Worm (Caenorhabditis elegans) whole organism, late embryonic: ENCODE measurements around the gene unc-9.

Experiments
- C08G9.2 ChIP-seq: sonication (generic microtip); optimal IDR thresholded peaks from 2 replicates; lab custom pipeline; 2016; ENCODE audit warnings: mild to moderate bottlenecking, missing genetic modification characterization, moderate library complexity, missing compliant biosample characterization
- K09A11.1 ChIP-seq: sonication (generic microtip); optimal IDR thresholded peaks from 2 replicates; lab custom pipeline; 2017; ENCODE audit warnings: antibody characterized with exemption, mild to moderate bottlenecking, missing genetic modification characterization, missing compliant biosample characterization; ENCODE audit not compliant: insufficient read depth
- T23F11.4 ChIP-seq: fragments of 200-800 bp; sonication (Bioruptor generic); optimal IDR thresholded peaks from 2 replicates; lab custom pipeline; 2018; ENCODE audit warnings: mild to moderate bottlenecking, missing genetic modification characterization, missing compliant biosample characterization
- ama-1 ChIP-seq: fragments of 150-350 bp; optimal IDR thresholded peaks from 2 replicates; lab custom pipeline; 2014
- ceh-14 ChIP-seq: sonication (generic microtip); optimal IDR thresholded peaks from 2 replicates; lab custom pipeline; 2016; ENCODE audit warnings: missing genotype, missing genetic modification characterization, missing compliant biosample characterization
- ceh-18 ChIP-seq: sonication (generic microtip); optimal IDR thresholded peaks from 2 replicates; lab custom pipeline; 2016; ENCODE audit warnings: missing genetic modification characterization, missing compliant biosample characterization
- ceh-19 ChIP-seq: fragments of 200-800 bp; sonication (Bioruptor generic); optimal IDR thresholded peaks from 2 replicates; lab custom pipeline; 2018; ENCODE audit warnings: mild to moderate bottlenecking, missing genetic modification characterization, missing compliant biosample characterization
- ceh-2 ChIP-seq: sonication (generic microtip); optimal IDR thresholded peaks from 2 replicates; lab custom pipeline; 2016; ENCODE audit warnings: missing genotype, missing genetic modification characterization, missing compliant biosample characterization
- ceh-24 ChIP-seq: sonication (generic microtip); optimal IDR thresholded peaks from 2 replicates; lab custom pipeline; 2016; ENCODE audit warnings: mild to moderate bottlenecking, missing genetic modification characterization, missing compliant biosample characterization
- ceh-34 ChIP-seq: sonication (generic microtip); optimal IDR thresholded peaks from 2 replicates; lab custom pipeline; 2016; ENCODE audit warnings: mild to moderate bottlenecking, missing genetic modification characterization, missing compliant biosample characterization
- ceh-45 ChIP-seq: fragments of 200-800 bp; sonication (Bioruptor generic); IDR thresholded peaks from 2 replicates; pipeline ENCODE4 v1.3.6; 2022; ENCODE audit warnings: missing genetic modification reagents, missing genetic modification characterization, missing compliant biosample characterization
- ceh-48 ChIP-seq: sonication (generic microtip); optimal IDR thresholded peaks from 2 replicates; lab custom pipeline; 2016; ENCODE audit warnings: missing genetic modification characterization, inconsistent platforms, missing compliant biosample characterization
- ceh-9 ChIP-seq: sonication (generic microtip); optimal IDR thresholded peaks from 2 replicates; lab custom pipeline; 2016; ENCODE audit warnings: mild to moderate bottlenecking, missing genetic modification characterization, inconsistent platforms, missing compliant biosample characterization
- dmd-4 ChIP-seq: sonication (generic microtip); optimal IDR thresholded peaks from 2 replicates; lab custom pipeline; 2016; ENCODE audit warnings: borderline replicate concordance, missing genetic modification characterization, missing compliant biosample characterization
- dve-1 ChIP-seq: sonication (generic microtip); optimal IDR thresholded peaks from 2 replicates; lab custom pipeline; 2017; ENCODE audit warnings: antibody characterized with exemption, mild to moderate bottlenecking, missing genetic modification characterization, missing compliant biosample characterization
- elt-4 ChIP-seq: sonication (generic microtip); optimal IDR thresholded peaks from 2 replicates; lab custom pipeline; 2016; ENCODE audit warnings: missing genetic modification characterization, missing compliant biosample characterization
- ets-4 ChIP-seq: sonication (generic microtip); optimal IDR thresholded peaks from 2 replicates; lab custom pipeline; 2016; ENCODE audit warnings: missing genetic modification characterization, missing compliant biosample characterization
- fkh-10 ChIP-seq: fragments of 150-350 bp; optimal IDR thresholded peaks from 2 replicates; lab custom pipeline; 2014; ENCODE audit warnings: missing biosample characterization, missing genetic modification reagents, missing genetic modification characterization
- fkh-6 ChIP-seq: sonication (generic microtip); optimal IDR thresholded peaks from 2 replicates; lab custom pipeline; 2016; ENCODE audit warnings: missing genetic modification characterization, missing compliant biosample characterization
- gmeb-2 ChIP-seq: sonication (generic microtip); optimal IDR thresholded peaks from 2 replicates; lab custom pipeline; 2016; ENCODE audit warnings: missing genetic modification characterization, inconsistent platforms, missing compliant biosample characterization
- hlh-13 ChIP-seq: fragments of 200-800 bp; sonication (Bioruptor generic); optimal IDR thresholded peaks from 2 replicates; lab custom pipeline; 2018; ENCODE audit warnings: mild to moderate bottlenecking, missing genetic modification characterization, missing compliant biosample characterization
- hlh-6 ChIP-seq: sonication (generic microtip); optimal IDR thresholded peaks from 2 replicates; lab custom pipeline; 2016; ENCODE audit warnings: missing genotype, missing genetic modification characterization, missing compliant biosample characterization
- lim-6 ChIP-seq: sonication (generic microtip); optimal IDR thresholded peaks from 2 replicates; lab custom pipeline; 2016; ENCODE audit warnings: missing genetic modification characterization, missing compliant biosample characterization
- madf-2 ChIP-seq: sonication (generic microtip); optimal IDR thresholded peaks from 2 replicates; lab custom pipeline; 2017; ENCODE audit warnings: missing genetic modification characterization, missing compliant biosample characterization
- nfya-1 ChIP-seq: sonication (generic microtip); optimal IDR thresholded peaks from 2 replicates; lab custom pipeline; 2017; ENCODE audit warnings: missing genetic modification characterization, mild to moderate bottlenecking, missing compliant biosample characterization, antibody characterized with exemption, moderate library complexity
- nhr-11 ChIP-seq: fragments of 150-350 bp; optimal IDR thresholded peaks from 2 replicates; lab custom pipeline; 2014; ENCODE audit warnings: missing biosample characterization, missing genetic modification characterization
- npax-4 ChIP-seq: sonication (generic microtip); optimal IDR thresholded peaks from 2 replicates; lab custom pipeline; 2016; ENCODE audit warnings: missing genetic modification characterization, missing compliant biosample characterization
- pag-3 ChIP-seq: sonication (generic microtip); optimal IDR thresholded peaks from 2 replicates; lab custom pipeline; 2016; ENCODE audit warnings: missing compliant biosample characterization, missing genetic modification characterization, borderline replicate concordance
- pat-9 ChIP-seq: fragments of 200-800 bp; sonication (Bioruptor generic); optimal IDR thresholded peaks from 2 replicates; lab custom pipeline; 2018; ENCODE audit warnings: mild to moderate bottlenecking, missing genetic modification characterization, moderate library complexity, missing compliant biosample characterization
- pax-1 ChIP-seq: fragments of 150-350 bp; optimal IDR thresholded peaks from 2 replicates; lab custom pipeline; 2014; ENCODE audit warnings: missing biosample characterization, missing genetic modification characterization
- pha-2 ChIP-seq: sonication (generic microtip); optimal IDR thresholded peaks from 2 replicates; lab custom pipeline; 2017; ENCODE audit warnings: mild to moderate bottlenecking, missing genetic modification characterization, missing compliant biosample characterization
- pros-1 ChIP-seq: fragments of 150-350 bp; optimal IDR thresholded peaks from 2 replicates; lab custom pipeline; 2014; ENCODE audit warnings: missing biosample characterization, missing genetic modification reagents, missing genetic modification characterization
- ref-2 ChIP-seq: sonication (generic microtip); optimal IDR thresholded peaks from 2 replicates; lab custom pipeline; 2016; ENCODE audit warnings: missing genetic modification characterization, missing compliant biosample characterization
- rnt-1 ChIP-seq: sonication (generic microtip); optimal IDR thresholded peaks from 2 replicates; lab custom pipeline; 2016; ENCODE audit warnings: missing genetic modification characterization, missing compliant biosample characterization
- sox-2 ChIP-seq: fragments of 200-800 bp; sonication (Bioruptor generic); IDR thresholded peaks from 2 replicates; pipeline ENCODE4 v1.3.6; 2022; ENCODE audit warnings: missing genetic modification reagents, missing genetic modification characterization, missing compliant biosample characterization
- sox-4 ChIP-seq: sonication (generic microtip); optimal IDR thresholded peaks from 2 replicates; lab custom pipeline; 2017; ENCODE audit warnings: mild to moderate bottlenecking, missing genetic modification characterization, inconsistent platforms, missing compliant biosample characterization
- tbx-2 ChIP-seq: sonication (generic microtip); optimal IDR thresholded peaks from 2 replicates; lab custom pipeline; 2016; ENCODE audit warnings: missing genetic modification characterization, missing compliant biosample characterization
- ttx-3 ChIP-seq: sonication (generic microtip); optimal IDR thresholded peaks from 2 replicates; lab custom pipeline; 2016; ENCODE audit warnings: missing genetic modification reagents, missing genetic modification characterization, missing compliant biosample characterization
- unc-3 ChIP-seq, 2 experiments: fragments of 200-800 bp in 1 of 2; sonication (Bioruptor generic) in 1 of 2; sonication (generic microtip) in 1 of 2; conservative IDR thresholded peaks in 1 of 2; optimal IDR thresholded peaks in 1 of 2; 2 replicates each; pipeline versions ENCODE4 v1.3.6 to Lab custom; 2016 to 2022; ENCODE audit warnings: missing compliant biosample characterization in 2 of 2, missing genetic modification characterization in 2 of 2, missing genetic modification reagents in 1 of 2
- unc-42 ChIP-seq: sonication (generic microtip); optimal IDR thresholded peaks from 2 replicates; lab custom pipeline; 2016; ENCODE audit warnings: missing genotype, missing genetic modification characterization, missing compliant biosample characterization
- unc-55 ChIP-seq: sonication (generic microtip); optimal IDR thresholded peaks from 2 replicates; lab custom pipeline; 2017; ENCODE audit warnings: missing biosample characterization, missing genetic modification reagents, missing genetic modification characterization

Gene unc-9

DNA sequence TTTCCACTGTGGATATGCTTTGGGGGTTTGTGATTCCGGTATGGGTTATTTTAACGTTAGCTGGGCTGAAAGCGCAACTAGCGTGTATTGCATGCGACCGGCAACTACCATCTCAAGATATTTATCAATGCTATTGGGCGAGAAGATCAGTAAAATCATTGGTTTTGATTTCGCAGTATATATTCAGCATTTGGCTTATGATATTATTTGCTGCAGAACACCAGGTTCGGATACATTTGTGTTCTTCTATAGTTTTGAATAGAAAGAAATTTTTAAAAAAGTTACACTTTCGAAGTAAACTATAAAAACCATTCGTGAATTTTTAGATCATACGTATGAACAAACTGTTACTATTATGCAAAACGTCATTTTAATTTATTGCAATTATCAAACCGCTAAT lies 16.4 kb downstream of the unc-9 start:
- TF ChIP-seq ceh-9 (tag; lab: Kevin White, UChicago) (no peak), madf-2 (tag; lab: Kevin White, UChicago) (no peak), pat-9 (tag; lab: Kevin White, UChicago) (no peak), lim-6 (tag; lab: Kevin White, UChicago) (no peak), ceh-24 (tag; lab: Kevin White, UChicago) (no peak)

DNA sequence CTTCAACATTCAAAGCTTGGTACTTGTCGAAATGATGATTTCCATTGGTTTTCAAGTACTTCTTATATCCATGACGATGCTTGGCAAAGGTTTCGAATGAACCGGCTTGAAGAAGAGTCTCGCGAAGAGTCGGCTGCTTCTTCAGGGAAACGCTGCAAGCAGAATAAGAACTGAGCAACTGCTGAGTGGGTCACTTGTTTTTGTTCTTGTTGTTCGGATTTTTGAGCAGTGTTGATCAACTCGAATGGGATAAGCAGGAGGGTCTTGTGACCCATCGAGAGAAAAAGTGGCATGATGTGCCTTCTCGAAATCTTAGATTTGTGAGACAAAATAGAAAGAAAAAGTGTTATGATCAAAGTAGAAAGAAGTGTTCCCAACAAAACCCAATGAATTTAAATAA lies 19.0 kb downstream of the unc-9 start:
- TF ChIP-seq gmeb-2 (no peak), dve-1 (no peak), hlh-13 (GFP tag; lab: Kevin White, UChicago) (no peak), ceh-18 (tag; lab: Kevin White, UChicago) (no peak), ceh-19 (no peak)
- TF ChIP-seq, all 69 proteins: peak for 0

DNA sequence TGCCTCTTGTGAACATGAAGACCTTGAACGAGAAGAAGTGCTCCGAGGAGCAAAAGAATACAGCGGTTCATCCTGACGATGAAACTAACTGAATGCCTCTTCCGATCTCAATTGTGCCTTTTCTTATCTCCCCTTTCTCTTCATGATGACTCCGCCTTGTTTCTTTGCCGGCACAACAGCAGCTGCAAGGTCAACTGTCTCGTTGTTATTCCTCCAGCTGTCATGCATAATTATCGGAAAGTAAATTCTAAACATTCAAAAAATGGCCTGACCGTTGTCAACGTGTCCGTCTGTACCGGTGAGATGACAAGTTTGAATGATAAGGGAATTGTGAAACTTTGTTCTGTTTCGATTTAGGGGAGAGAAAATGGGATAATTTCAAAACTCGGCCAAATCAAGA lies 19.8 kb downstream of the unc-9 start, which contains the start of gene asp-4:
asp-4 (minus strand) TSS at position 106 of the 400 bp plus-strand sequence.
- no peak for TF ChIP-seq ceh-14
- TF ChIP-seq hlh-13 (GFP tag; lab: Kevin White, UChicago) = no peak
- TF ChIP-seq fkh-6 (tag; lab: Kevin White, UChicago) = no peak
- no peak for TF ChIP-seq lim-6 (tag; lab: Kevin White, UChicago)
- no peak for TF ChIP-seq ama-1 (lab: Kevin White, UChicago)
- TF ChIP-seq npax-4 (tag; lab: Kevin White, UChicago) = no peak
- no peak for TF ChIP-seq ref-2 (tag; lab: Kevin White, UChicago)
- no peak for TF ChIP-seq unc-42 (tag; lab: Kevin White, UChicago)
- TF ChIP-seq ceh-45 (GFP tag; lab: Robert Waterston, UW) = no peak
- TF ChIP-seq K09A11.1 (tag; lab: Kevin White, UChicago) = no peak
- no peak for TF ChIP-seq pha-2 (tag; lab: Kevin White, UChicago)
- TF ChIP-seq tbx-2 = no peak
- no peak for TF ChIP-seq rnt-1 (tag; lab: Kevin White, UChicago)
- no peak for TF ChIP-seq ceh-18 (tag; lab: Kevin White, UChicago)
- no peak for TF ChIP-seq fkh-10 (GFP tag; lab: Kevin White, UChicago)
- no peak for TF ChIP-seq sox-4 (tag; lab: Kevin White, UChicago)
- no peak for TF ChIP-seq pros-1

DNA sequence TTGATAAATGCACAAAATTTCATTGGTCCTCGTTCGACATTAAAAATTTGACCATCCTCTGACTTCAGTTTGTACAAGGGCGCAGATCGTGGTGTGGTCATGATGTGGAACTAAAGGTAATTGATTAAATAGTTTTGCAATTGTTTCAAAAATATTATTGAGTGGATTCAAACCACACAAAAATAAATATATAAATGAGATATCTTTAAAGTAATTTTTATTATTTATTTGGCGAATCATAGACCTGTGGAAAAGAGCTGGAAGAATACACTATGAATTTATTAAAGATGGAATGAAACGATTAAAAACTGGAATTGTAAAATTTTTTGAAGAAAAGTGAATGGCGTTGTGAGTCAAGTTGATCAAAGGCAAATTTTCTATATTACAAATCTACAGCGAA lies 21.9 kb downstream of the unc-9 start, which contains the start of gene skr-20:
skr-20 (minus strand) TSS at position 101 of the 400 bp plus-strand sequence.
- no peak for TF ChIP-seq sox-2 (GFP tag; lab: Robert Waterston, UW)
- no peak for TF ChIP-seq ttx-3 (tag; lab: Kevin White, UChicago)
- TF ChIP-seq pag-3 = no peak
- no peak for TF ChIP-seq nfya-1
- no peak for TF ChIP-seq pros-1
- TF ChIP-seq nhr-11 = no peak
- TF ChIP-seq pha-2 (tag; lab: Kevin White, UChicago) = no peak
- TF ChIP-seq, all 69 proteins: peak for 0

DNA sequence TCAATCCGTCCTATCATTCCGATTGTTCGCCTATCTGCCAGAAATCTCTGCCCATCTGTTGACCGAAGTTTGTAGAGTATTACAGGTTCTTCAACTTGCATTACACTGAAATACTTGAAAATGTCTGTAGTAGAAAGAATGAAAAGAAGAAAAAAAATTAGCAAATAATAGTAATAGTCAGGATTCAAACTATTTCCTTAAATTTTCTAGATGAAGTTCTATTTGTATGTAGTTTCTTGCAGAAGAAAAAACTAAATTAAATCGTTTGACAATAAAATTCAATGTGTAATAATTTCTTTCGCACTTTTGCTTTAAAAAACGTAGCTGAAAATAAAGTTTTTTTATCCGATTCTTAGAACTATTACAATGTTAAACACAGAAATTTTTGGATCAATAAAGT lies 23.0 kb downstream of the unc-9 start, which contains the start of gene skr-19:
skr-19 (minus strand) TSS at position 101 of the 400 bp plus-strand sequence.
- TF ChIP-seq ceh-2 (no peak), C08G9.2 (tag; lab: Kevin White, UChicago) (no peak), madf-2 (tag; lab: Kevin White, UChicago) (no peak), elt-4 (tag; lab: Kevin White, UChicago) (no peak), unc-55 (GFP tag; lab: Kevin White, UChicago) (no peak), ceh-48 (no peak), unc-3 (GFP tag; conservative IDR thresholded peaks at IDR 0.05; lab: Robert Waterston, UW) (no peak), unc-3 (tag; optimal IDR thresholded peaks at IDR 0.05; lab: Kevin White, UChicago) (no peak), T23F11.4 (no peak), hlh-6 (tag; lab: Kevin White, UChicago) (no peak), ceh-9 (tag; lab: Kevin White, UChicago) (no peak), ceh-19 (no peak), lim-6 (tag; lab: Kevin White, UChicago) (no peak), dmd-4 (tag; lab: Kevin White, UChicago) (no peak), ets-4 (tag; lab: Kevin White, UChicago) (no peak), ceh-34 (tag; lab: Kevin White, UChicago) (no peak), pax-1 (tag; lab: Kevin White, UChicago) (no peak)
